Fruit fly (Drosophila melanogaster) whole organism, embryonic: ENCODE data around the gene CG43886.

ENCODE experiments used
- B-H1 ChIP-seq: fragments of 200-800 bp; sonication (Bioruptor generic); IDR thresholded peaks from 3 replicates; pipeline ENCODE4 v1.3.6; 2022; ENCODE audit warnings: missing biosample characterization, missing genetic modification characterization
- B-H2 ChIP-seq: fragments of 200-800 bp; sonication (Bioruptor generic); optimal IDR thresholded peaks from 2 replicates; lab custom pipeline; 2018; ENCODE audit warnings: missing biosample characterization, mild to moderate bottlenecking, missing genetic modification characterization
- Bdp1 ChIP-seq: fragments of 200-800 bp; sonication (Bioruptor generic); optimal IDR thresholded peaks from 3 replicates; lab custom pipeline; 2016; ENCODE audit warnings: missing biosample characterization, missing genetic modification characterization
- Bgb ChIP-seq: fragments of 200-800 bp; sonication (Bioruptor generic); IDR thresholded peaks from 2 replicates; pipeline ENCODE4 v1.3.6; 2022; ENCODE audit warnings: missing biosample characterization, missing genetic modification characterization; ENCODE audit not compliant: partially characterized antibody
- BtbVII ChIP-seq: fragments of 200-800 bp; sonication (Bioruptor generic); optimal IDR thresholded peaks from 3 replicates; lab custom pipeline; 2017; ENCODE audit warnings: missing biosample characterization, mild to moderate bottlenecking, missing genetic modification characterization
- CG10209 ChIP-seq: fragments of 200-800 bp; sonication (Bioruptor generic); optimal IDR thresholded peaks from 3 replicates; lab custom pipeline; 2017; ENCODE audit warnings: missing biosample characterization, mild to moderate bottlenecking, missing genetic modification characterization, missing genetic modification reagents
- CG1024 ChIP-seq: fragments of 200-800 bp; sonication (Bioruptor generic); IDR thresholded peaks from 2 replicates; pipeline ENCODE4 v1.3.6; 2022; ENCODE audit warnings: missing biosample characterization, missing genetic modification characterization
- CG10267 ChIP-seq: fragments of 200-800 bp; sonication (Bioruptor generic); optimal IDR thresholded peaks from 2 replicates; lab custom pipeline; 2018; ENCODE audit warnings: missing biosample characterization, mild to moderate bottlenecking, missing genetic modification characterization, moderate library complexity
- CG15011 ChIP-seq: fragments of 200-800 bp; sonication (Bioruptor generic); optimal IDR thresholded peaks from 3 replicates; lab custom pipeline; 2018; ENCODE audit warnings: missing biosample characterization, mild to moderate bottlenecking, missing genetic modification characterization
- CG15696 ChIP-seq: fragments of 200-800 bp; sonication (Bioruptor generic); optimal IDR thresholded peaks from 2 replicates; lab custom pipeline; 2019; ENCODE audit warnings: missing biosample characterization, mild to moderate bottlenecking, missing genetic modification characterization, moderate library complexity
- CG16815 ChIP-seq: fragments of 200-800 bp; sonication (Bioruptor generic); optimal IDR thresholded peaks from 3 replicates; lab custom pipeline; 2017; ENCODE audit warnings: missing biosample characterization, mild to moderate bottlenecking, missing genetic modification characterization
- CG17328 ChIP-seq: fragments of 200-800 bp; sonication (Bioruptor generic); IDR thresholded peaks from 2 replicates; pipeline ENCODE4 v1.3.6; 2022; ENCODE audit warnings: missing biosample characterization, missing genetic modification characterization
- CG17829 ChIP-seq: fragments of 200-800 bp; optimal IDR thresholded peaks from 2 replicates; lab custom pipeline; 2019; ENCODE audit warnings: missing biosample characterization, mild to moderate bottlenecking, missing genetic modification characterization, moderate library complexity
- CG18011 ChIP-seq: fragments of 200-800 bp; sonication (Bioruptor generic); optimal IDR thresholded peaks from 2 replicates; lab custom pipeline; 2017; ENCODE audit warnings: missing biosample characterization, missing genetic modification characterization, mild to moderate bottlenecking, moderate library complexity, missing genotype
- CG31224 ChIP-seq: fragments of 200-800 bp; sonication (Bioruptor generic); IDR thresholded peaks from 2 replicates; pipeline ENCODE4 v1.3.6; 2022; ENCODE audit warnings: missing biosample characterization, missing genetic modification characterization
- CG3281 ChIP-seq: fragments of 200-800 bp; sonication (Bioruptor generic); optimal IDR thresholded peaks from 3 replicates; lab custom pipeline; 2017; ENCODE audit warnings: missing biosample characterization, mild to moderate bottlenecking, missing genetic modification characterization
- CG3838 ChIP-seq: fragments of 200-800 bp; sonication (Bioruptor generic); optimal IDR thresholded peaks from 3 replicates; lab custom pipeline; 2016; ENCODE audit warnings: missing biosample characterization, missing genetic modification characterization
- CG4328 ChIP-seq: fragments of 200-800 bp; sonication (Bioruptor generic); optimal IDR thresholded peaks from 3 replicates; lab custom pipeline; 2017; ENCODE audit warnings: missing biosample characterization, missing genetic modification reagents, missing genetic modification characterization
- CG43689 ChIP-seq: fragments of 200-800 bp; sonication (Bioruptor generic); IDR thresholded peaks from 2 replicates; pipeline ENCODE4 v1.3.6; 2022; ENCODE audit warnings: missing biosample characterization, missing genetic modification characterization
- CG4617 ChIP-seq: fragments of 200-800 bp; sonication (Bioruptor generic); optimal IDR thresholded peaks from 3 replicates; lab custom pipeline; 2016; ENCODE audit warnings: missing biosample characterization, missing genetic modification characterization, borderline replicate concordance
- CG4730 ChIP-seq: fragments of 200-800 bp; sonication (Bioruptor generic); IDR thresholded peaks from 2 replicates; pipeline ENCODE4 v1.3.6; 2022; ENCODE audit warnings: missing biosample characterization, missing genetic modification characterization
- CG7963 ChIP-seq: fragments of 200-800 bp; sonication (Bioruptor generic); IDR thresholded peaks from 3 replicates; pipeline ENCODE4 v1.3.6; 2022; ENCODE audit warnings: missing biosample characterization, missing genetic modification characterization; ENCODE audit not compliant: partially characterized antibody
- CG9817 ChIP-seq: fragments of 200-800 bp; sonication (Bioruptor generic); optimal IDR thresholded peaks from 2 replicates; lab custom pipeline; 2018; ENCODE audit warnings: missing biosample characterization, mild to moderate bottlenecking, missing genetic modification characterization, moderate library complexity
- Dad ChIP-seq: fragments of 200-800 bp; sonication (Bioruptor generic); optimal IDR thresholded peaks from 3 replicates; lab custom pipeline; 2016; ENCODE audit warnings: missing biosample characterization, missing genetic modification characterization
- Dp ChIP-seq: fragments of 200-800 bp; sonication (Bioruptor generic); optimal IDR thresholded peaks from 2 replicates; lab custom pipeline; 2018; ENCODE audit warnings: missing biosample characterization, mild to moderate bottlenecking, missing genetic modification characterization, moderate library complexity
- Fer2 ChIP-seq: fragments of 200-800 bp; sonication (Bioruptor generic); optimal IDR thresholded peaks from 2 replicates; lab custom pipeline; 2018; ENCODE audit warnings: missing biosample characterization, mild to moderate bottlenecking, missing genetic modification characterization, moderate library complexity
- HLH3B ChIP-seq: fragments of 200-800 bp; sonication (Bioruptor generic); IDR thresholded peaks from 2 replicates; pipeline ENCODE4 v1.3.6; 2022; ENCODE audit warnings: missing biosample characterization, missing genetic modification characterization
- Hey ChIP-seq: fragments of 200-800 bp; sonication (Bioruptor generic); optimal IDR thresholded peaks from 3 replicates; lab custom pipeline; 2018; ENCODE audit warnings: missing biosample characterization, mild to moderate bottlenecking, missing genetic modification characterization
- Hmr ChIP-seq: fragments of 200-800 bp; sonication (Bioruptor generic); optimal IDR thresholded peaks from 3 replicates; lab custom pipeline; 2017; ENCODE audit warnings: mild to moderate bottlenecking, missing biosample characterization, missing genetic modification reagents, missing genetic modification characterization
- Mrtf ChIP-seq: fragments of 200-800 bp; sonication (Bioruptor generic); IDR thresholded peaks from 3 replicates; pipeline ENCODE4 v1.3.6; 2022; ENCODE audit warnings: missing biosample characterization, missing genetic modification characterization
- Neu2 ChIP-seq: fragments of 200-800 bp; sonication (Bioruptor generic); optimal IDR thresholded peaks from 3 replicates; lab custom pipeline; 2016; ENCODE audit warnings: missing biosample characterization, missing genetic modification characterization, borderline replicate concordance
- Optix ChIP-seq: fragments of 200-800 bp; sonication (Bioruptor generic); IDR thresholded peaks from 3 replicates; pipeline ENCODE4 v1.3.6; 2022; ENCODE audit warnings: missing biosample characterization, missing genetic modification characterization
- Rfx ChIP-seq: fragments of 200-800 bp; sonication (Bioruptor generic); IDR thresholded peaks from 2 replicates; pipeline ENCODE4 v1.3.6; 2022; ENCODE audit warnings: missing biosample characterization, missing genetic modification characterization
- Scr ChIP-seq: fragments of 200-800 bp; sonication (Bioruptor generic); IDR thresholded peaks from 2 replicates; pipeline ENCODE4 v1.3.6; 2022; ENCODE audit warnings: missing biosample characterization, missing genetic modification characterization; ENCODE audit not compliant: partially characterized antibody
- Side ChIP-seq: fragments of 200-800 bp; sonication (Bioruptor generic); optimal IDR thresholded peaks from 2 replicates; lab custom pipeline; 2016; ENCODE audit warnings: missing biosample characterization, missing genetic modification characterization
- TFAM ChIP-seq: fragments of 200-800 bp; sonication (Bioruptor generic); optimal IDR thresholded peaks from 2 replicates; lab custom pipeline; 2017; ENCODE audit warnings: missing biosample characterization, missing genetic modification characterization, inconsistent platforms
- abd-A ChIP-seq: fragments of 200-800 bp; sonication (Bioruptor generic); optimal IDR thresholded peaks from 3 replicates; lab custom pipeline; 2019; ENCODE audit warnings: missing biosample characterization, mild to moderate bottlenecking, missing genetic modification characterization, moderate library complexity
- crp ChIP-seq, 2 experiments: fragments of 200-800 bp; sonication (Bioruptor generic); optimal IDR thresholded peaks; 2 replicates in 1 of 2; 3 replicates in 1 of 2; lab custom pipeline; 2017; ENCODE audit warnings: missing biosample characterization in 2 of 2, missing genetic modification characterization in 2 of 2, mild to moderate bottlenecking in 1 of 2, moderate library complexity in 1 of 2
- disco-r ChIP-seq: fragments of 200-800 bp; sonication (Bioruptor generic); optimal IDR thresholded peaks from 2 replicates; lab custom pipeline; 2016; ENCODE audit warnings: missing biosample characterization, missing genetic modification characterization
- dysf ChIP-seq: fragments of 200-800 bp; sonication (Bioruptor generic); IDR thresholded peaks from 3 replicates; pipeline ENCODE4 v1.3.6; 2022; ENCODE audit warnings: missing biosample characterization, missing genetic modification characterization
- emc ChIP-seq: fragments of 200-800 bp; sonication (Bioruptor generic); optimal IDR thresholded peaks from 2 replicates; lab custom pipeline; 2016; ENCODE audit warnings: missing biosample characterization, missing genetic modification characterization
- grn ChIP-seq: fragments of 200-800 bp; sonication (Bioruptor generic); optimal IDR thresholded peaks from 3 replicates; lab custom pipeline; 2017; ENCODE audit warnings: missing biosample characterization, missing genetic modification characterization
- gsb ChIP-seq: fragments of 200-800 bp; sonication (Bioruptor generic); IDR thresholded peaks from 2 replicates; pipeline ENCODE4 v1.3.6; 2022; ENCODE audit warnings: missing biosample characterization, missing genetic modification characterization
- nom ChIP-seq: fragments of 200-800 bp; sonication (Bioruptor generic); optimal IDR thresholded peaks from 2 replicates; lab custom pipeline; 2017; ENCODE audit warnings: missing biosample characterization, missing genetic modification characterization, mild to moderate bottlenecking, moderate library complexity, missing genetic modification reagents
- oc ChIP-seq: fragments of 200-800 bp; sonication (Bioruptor generic); optimal IDR thresholded peaks from 2 replicates; lab custom pipeline; 2018; ENCODE audit warnings: missing biosample characterization, mild to moderate bottlenecking, missing genetic modification characterization, moderate library complexity
- phol ChIP-seq: fragments of 200-800 bp; sonication (Bioruptor generic); optimal IDR thresholded peaks from 3 replicates; lab custom pipeline; 2018; ENCODE audit warnings: missing biosample characterization, mild to moderate bottlenecking, missing genetic modification characterization, moderate library complexity
- tio ChIP-seq: fragments of 200-800 bp; sonication (Bioruptor generic); optimal IDR thresholded peaks from 2 replicates; lab custom pipeline; 2017; ENCODE audit warnings: missing biosample characterization, missing genetic modification characterization, inconsistent platforms
- tup ChIP-seq: fragments of 200-800 bp; sonication (Bioruptor generic); optimal IDR thresholded peaks from 2 replicates; lab custom pipeline; 2016; ENCODE audit warnings: missing biosample characterization, mild to moderate bottlenecking, missing genetic modification characterization, moderate library complexity
- unpg ChIP-seq: fragments of 200-800 bp; sonication (Bioruptor generic); optimal IDR thresholded peaks from 3 replicates; lab custom pipeline; 2018; ENCODE audit warnings: missing biosample characterization, mild to moderate bottlenecking, missing genetic modification characterization, moderate library complexity

Gene CG43886

dm6 chr3L:8127712-8128210 is 31.8 kb downstream of the CG43886 start, which contains the start of the genes Cds and Uba2 (continued):
- peak; percentile 69 for TF ChIP-seq CG1024 (GFP tag; lab: Robert Waterston, UW)
- TF ChIP-seq CG10209 (GFP tag; lab: Kevin White, UChicago): peak; percentile 95
- TF ChIP-seq Bgb (GFP tag; lab: Robert Waterston, UW): peak; percentile 37; the same call in 1 of the 2 replicates
- TF ChIP-seq tio: peak; percentile 83
- 0 out of 2 replicates have a peak, but pooled peaks have one; percentile 38 for TF ChIP-seq CG43689 (GFP tag; lab: Robert Waterston, UW)
- peak; percentile 53 for TF ChIP-seq emc
- peak; percentile 84 for TF ChIP-seq CG4730 (GFP tag; lab: Robert Waterston, UW)
- peak; percentile 85 for TF ChIP-seq oc (tag; lab: Kevin White, UChicago)
- TF ChIP-seq CG17829 (tag; lab: Kevin White, UChicago): peak; percentile 94
- TF ChIP-seq CG16815 (GFP tag; lab: Kevin White, UChicago): peak; percentile 87
- peak in 1 of 2 experiments; percentile 63 for TF ChIP-seq crp (GFP tag; optimal IDR thresholded peaks at IDR 0.05; lab: Kevin White, UChicago)
- peak; percentile 38 for TF ChIP-seq Dp (GFP tag; lab: Kevin White, UChicago)
- TF ChIP-seq Mrtf: peak; percentile 79
- peak; percentile 86 for TF ChIP-seq HLH3B (GFP tag; lab: Robert Waterston, UW)
- peak; percentile 57 for TF ChIP-seq Dad (GFP tag; lab: Kevin White, UChicago)
- peak; percentile 93 for TF ChIP-seq CG4328
- TF ChIP-seq TFAM (GFP tag; lab: Kevin White, UChicago): peak; percentile 40
- peak; percentile 95 for TF ChIP-seq B-H2
- peak; percentile 76 for TF ChIP-seq B-H1 (GFP tag; lab: Robert Waterston, UW)
- TF ChIP-seq grn: no peak
- peak; percentile 93 for TF ChIP-seq unpg (GFP tag; lab: Kevin White, UChicago)
- TF ChIP-seq CG7963 (GFP tag; lab: Robert Waterston, UW): no peak
- TF ChIP-seq disco-r: peak; percentile 23
- peak; percentile 84 for TF ChIP-seq CG17328
- peak; percentile 94 for TF ChIP-seq phol (tag; lab: Kevin White, UChicago)
- peak; percentile 81 for TF ChIP-seq Optix (GFP tag; lab: Robert Waterston, UW)
- TF ChIP-seq CG9817 (tag; lab: Kevin White, UChicago): peak; percentile 97
- no peak for TF ChIP-seq CG15011 (GFP tag; lab: Kevin White, UChicago)
- no peak for TF ChIP-seq Hmr
- TF ChIP-seq BtbVII (GFP tag; lab: Kevin White, UChicago): peak; percentile 94
- TF ChIP-seq gsb (GFP tag; lab: Robert Waterston, UW): peak; percentile 65
- no peak for TF ChIP-seq abd-A (tag; lab: Kevin White, UChicago)
- TF ChIP-seq CG3838 (GFP tag; lab: Kevin White, UChicago): peak; percentile 62
- TF ChIP-seq CG10267 (tag; lab: Kevin White, UChicago): peak; percentile 99
- TF ChIP-seq Rfx (GFP tag; lab: Robert Waterston, UW): peak; percentile 96
- peak; percentile 61 for TF ChIP-seq Bdp1 (GFP tag; lab: Kevin White, UChicago)
- TF ChIP-seq tup (GFP tag; lab: Kevin White, UChicago): peak; percentile 81
- peak; percentile 93 for TF ChIP-seq CG15696 (tag; lab: Kevin White, UChicago)
- TF ChIP-seq Neu2 (GFP tag; lab: Kevin White, UChicago): no peak
- peak; percentile 86 for TF ChIP-seq CG31224 (GFP tag; lab: Robert Waterston, UW)
- peak; percentile 86 for TF ChIP-seq nom (GFP tag; lab: Kevin White, UChicago)
- no peak for TF ChIP-seq Hey (tag; lab: Kevin White, UChicago)
- TF ChIP-seq dysf (GFP tag; lab: Robert Waterston, UW): peak; percentile 92
- peak; percentile 95 for TF ChIP-seq CG3281 (GFP tag; lab: Kevin White, UChicago)
- peak; percentile 69 for TF ChIP-seq Side
- TF ChIP-seq CG18011: peak; percentile 86
- TF ChIP-seq CG4617 (GFP tag; lab: Kevin White, UChicago): peak; percentile 88
- peak; percentile 40 for TF ChIP-seq Scr (GFP tag; lab: Robert Waterston, UW)
- TF ChIP-seq Fer2 (tag; lab: Kevin White, UChicago): peak; percentile 95
